Worm (Caenorhabditis elegans) whole organism, mixed stage, embryonic: ENCODE data around the gene dhrs-4.
A peak's percentile ranks its signal among the peaks of the same experiment; 100 is the strongest.

Experiments
- M03D4.4 ChIP-seq: sonication (generic microtip); optimal IDR thresholded peaks from 2 replicates; lab custom pipeline; 2017; ENCODE audit warnings: mild to moderate bottlenecking, missing genetic modification characterization, missing compliant biosample characterization
- bed-3 ChIP-seq: fragments of 200-800 bp; sonication (Bioruptor generic); optimal IDR thresholded peaks from 3 replicates; lab custom pipeline; 2018; ENCODE audit warnings: mild to moderate bottlenecking, missing genetic modification characterization, moderate library complexity, missing compliant biosample characterization
- blmp-1 ChIP-seq: fragments of 150-350 bp; optimal IDR thresholded peaks from 2 replicates; lab custom pipeline; 2014; ENCODE audit warnings: missing biosample characterization, missing genetic modification characterization
- ceh-39 ChIP-seq: fragments of 150-350 bp; optimal IDR thresholded peaks from 2 replicates; lab custom pipeline; 2014; ENCODE audit warnings: missing biosample characterization, missing genetic modification characterization
- ceh-43 ChIP-seq: fragments of 200-800 bp; sonication (Bioruptor generic); optimal IDR thresholded peaks from 2 replicates; lab custom pipeline; 2018; ENCODE audit warnings: mild to moderate bottlenecking, missing genetic modification characterization, moderate library complexity, missing compliant biosample characterization
- cnd-1 ChIP-seq: fragments of 200-800 bp; sonication (Bioruptor generic); optimal IDR thresholded peaks from 2 replicates; lab custom pipeline; 2018; ENCODE audit warnings: mild to moderate bottlenecking, missing genetic modification characterization, missing compliant biosample characterization
- drap-1 ChIP-seq: fragments of 200-800 bp; sonication (Bioruptor generic); optimal IDR thresholded peaks from 3 replicates; lab custom pipeline; 2018; ENCODE audit warnings: mild to moderate bottlenecking, missing genetic modification characterization, missing compliant biosample characterization
- elt-3 ChIP-seq: fragments of 150-350 bp; optimal IDR thresholded peaks from 2 replicates; lab custom pipeline; 2014; ENCODE audit warnings: missing biosample characterization, missing genetic modification characterization
- flh-1 ChIP-seq: fragments of 200-800 bp; sonication (Bioruptor generic); optimal IDR thresholded peaks from 2 replicates; lab custom pipeline; 2018; ENCODE audit warnings: mild to moderate bottlenecking, missing genetic modification characterization, moderate library complexity, missing compliant biosample characterization
- ham-2 ChIP-seq: fragments of 200-800 bp; sonication (Bioruptor generic); optimal IDR thresholded peaks from 2 replicates; lab custom pipeline; 2018; ENCODE audit warnings: mild to moderate bottlenecking, missing genetic modification characterization, missing compliant biosample characterization
- hlh-1 ChIP-seq: fragments of 150-350 bp; optimal IDR thresholded peaks from 2 replicates; lab custom pipeline; 2014; ENCODE audit warnings: missing biosample characterization, missing genetic modification reagents, missing genetic modification characterization
- lin-13 ChIP-seq: fragments of 150-350 bp; optimal IDR thresholded peaks from 2 replicates; lab custom pipeline; 2014; ENCODE audit warnings: missing biosample characterization, missing genetic modification characterization
- lin-32 ChIP-seq: fragments of 200-800 bp; sonication (Bioruptor generic); optimal IDR thresholded peaks from 2 replicates; lab custom pipeline; 2018; ENCODE audit warnings: mild to moderate bottlenecking, missing genetic modification characterization, missing compliant biosample characterization
- lsy-2 ChIP-seq: fragments of 150-350 bp; optimal IDR thresholded peaks from 2 replicates; lab custom pipeline; 2014; ENCODE audit warnings: missing biosample characterization, missing genetic modification characterization
- mab-5 ChIP-seq: fragments of 150-350 bp; optimal IDR thresholded peaks from 2 replicates; lab custom pipeline; 2014; ENCODE audit warnings: missing biosample characterization, missing genetic modification characterization
- mep-1 ChIP-seq: fragments of 150-350 bp; optimal IDR thresholded peaks from 2 replicates; lab custom pipeline; 2017; ENCODE audit warnings: missing biosample characterization, missing genetic modification reagents, missing genetic modification characterization, inconsistent platforms
- mls-2 ChIP-seq: sonication (generic microtip); optimal IDR thresholded peaks from 2 replicates; lab custom pipeline; 2016; ENCODE audit warnings: mild to moderate bottlenecking, missing genetic modification characterization, moderate library complexity, missing compliant biosample characterization
- nhr-12 ChIP-seq: fragments of 150-350 bp; optimal IDR thresholded peaks from 2 replicates; lab custom pipeline; 2014; ENCODE audit warnings: missing biosample characterization, missing genetic modification characterization
- nhr-2 ChIP-seq: fragments of 150-350 bp; optimal IDR thresholded peaks from 2 replicates; lab custom pipeline; 2014; ENCODE audit warnings: missing biosample characterization, missing genetic modification characterization
- nhr-237 ChIP-seq: fragments of 150-350 bp; optimal IDR thresholded peaks from 2 replicates; lab custom pipeline; 2014; ENCODE audit warnings: missing biosample characterization, missing genetic modification characterization
- nhr-28 ChIP-seq: fragments of 150-350 bp; optimal IDR thresholded peaks from 2 replicates; lab custom pipeline; 2014; ENCODE audit warnings: missing biosample characterization, missing genetic modification characterization
- nhr-76 ChIP-seq: sonication (generic microtip); optimal IDR thresholded peaks from 2 replicates; lab custom pipeline; 2017; ENCODE audit warnings: missing biosample characterization, missing genetic modification characterization
- sem-2 ChIP-seq: fragments of 200-800 bp; sonication (Bioruptor generic); optimal IDR thresholded peaks from 2 replicates; lab custom pipeline; 2018; ENCODE audit warnings: mild to moderate bottlenecking, missing genetic modification characterization, missing compliant biosample characterization
- snpc-4 ChIP-seq: fragments of 150-350 bp; optimal IDR thresholded peaks from 2 replicates; lab custom pipeline; 2014; ENCODE audit warnings: missing biosample characterization, missing genetic modification characterization
- sptf-1 ChIP-seq: sonication (generic microtip); optimal IDR thresholded peaks from 2 replicates; lab custom pipeline; 2017; ENCODE audit warnings: mild to moderate bottlenecking, missing genetic modification characterization, moderate library complexity, missing compliant biosample characterization
- tbx-8 ChIP-seq: fragments of 200-800 bp; sonication (Bioruptor generic); optimal IDR thresholded peaks from 2 replicates; lab custom pipeline; 2018; ENCODE audit warnings: mild to moderate bottlenecking, missing genetic modification characterization, moderate library complexity, missing compliant biosample characterization
- unc-120 ChIP-seq: sonication (generic microtip); optimal IDR thresholded peaks from 2 replicates; lab custom pipeline; 2017; ENCODE audit warnings: missing genetic modification characterization, missing compliant biosample characterization; ENCODE audit not compliant: poor library complexity, severe bottlenecking
- unc-39 ChIP-seq: fragments of 150-350 bp; optimal IDR thresholded peaks from 2 replicates; lab custom pipeline; 2014; ENCODE audit warnings: missing biosample characterization, missing genetic modification characterization
- unc-62 ChIP-seq: fragments of 150-350 bp; optimal IDR thresholded peaks from 2 replicates; lab custom pipeline; 2014; ENCODE audit warnings: missing biosample characterization, missing genetic modification reagents, missing genetic modification characterization
- zip-8 ChIP-seq: fragments of 150-350 bp; optimal IDR thresholded peaks from 2 replicates; lab custom pipeline; 2014; ENCODE audit warnings: missing biosample characterization, missing genetic modification characterization
- ztf-11 ChIP-seq: fragments of 150-350 bp; optimal IDR thresholded peaks from 2 replicates; lab custom pipeline; 2014; ENCODE audit warnings: missing biosample characterization, missing genetic modification characterization

dhrs-4 gene

ce11 chrV:12922308-12922707 is at the start of gene dhrs-4:
Gene dhrs-4, plus strand, starts transcription at chrV:12922608.
- no peak for TF ChIP-seq sptf-1
- no peak for TF ChIP-seq lin-32 (GFP tag; lab: Kevin White, UChicago)
- no peak for TF ChIP-seq ceh-39
- TF ChIP-seq mep-1 (tag; lab: Kevin White, UChicago), result no peak
- TF ChIP-seq ham-2 (GFP tag; lab: Kevin White, UChicago), result no peak
- TF ChIP-seq nhr-237, result no peak
- TF ChIP-seq M03D4.4 (tag; lab: Kevin White, UChicago), result no peak
- no peak for TF ChIP-seq unc-62
- no peak for TF ChIP-seq flh-1 (GFP tag; lab: Kevin White, UChicago)
- no peak for TF ChIP-seq ceh-43 (GFP tag; lab: Kevin White, UChicago)
- no peak for TF ChIP-seq nhr-2
- TF ChIP-seq snpc-4 (tag; lab: Kevin White, UChicago), result no peak
- TF ChIP-seq nhr-76 (tag; lab: Kevin White, UChicago), result no peak

ce11 chrV:12875850-12876249 is 46.6 kb upstream of the dhrs-4 start:
- TF ChIP-seq nhr-76 (tag; lab: Kevin White, UChicago) (no peak), nhr-12 (no peak), unc-39 (tag; lab: Kevin White, UChicago) (no peak), nhr-237 (no peak), ztf-11 (tag; lab: Kevin White, UChicago) (no peak), blmp-1 (tag; lab: Kevin White, UChicago) (peak; percentile 75), sptf-1 (no peak), elt-3 (tag; lab: Kevin White, UChicago) (no peak)

- TF ChIP-seq sptf-1, result no peak
- no peak for TF ChIP-seq nhr-2
- TF ChIP-seq nhr-76 (tag; lab: Kevin White, UChicago), result no peak
- no peak for TF ChIP-seq hlh-1 (tag; lab: Kevin White, UChicago)
- TF ChIP-seq bed-3 (GFP tag; lab: Kevin White, UChicago), result no peak
- no peak for TF ChIP-seq cnd-1 (tag; lab: Kevin White, UChicago)
- TF ChIP-seq lin-32 (GFP tag; lab: Kevin White, UChicago), result no peak
- TF ChIP-seq nhr-28 (tag; lab: Kevin White, UChicago), result no peak
- TF ChIP-seq elt-3 (tag; lab: Kevin White, UChicago), result no peak
- TF ChIP-seq mab-5 (tag; lab: Kevin White, UChicago), result no peak
- no peak for TF ChIP-seq ceh-39
- TF ChIP-seq tbx-8, result no peak
- TF ChIP-seq blmp-1 (tag; lab: Kevin White, UChicago), result no peak
- no peak for TF ChIP-seq lin-13 (tag; lab: Kevin White, UChicago)
- no peak for TF ChIP-seq mep-1 (tag; lab: Kevin White, UChicago)
- TF ChIP-seq sem-2, result no peak
- TF ChIP-seq unc-120 (tag; lab: Kevin White, UChicago), result no peak
- TF ChIP-seq lsy-2 (tag; lab: Kevin White, UChicago), result no peak
Observed at ce11 chrV:12876708-12877107, 45.7 kb upstream of the dhrs-4 start.

- TF ChIP-seq snpc-4 (tag; lab: Kevin White, UChicago) (no peak), nhr-76 (tag; lab: Kevin White, UChicago) (no peak), lin-32 (GFP tag; lab: Kevin White, UChicago) (no peak), nhr-12 (no peak), tbx-8 (no peak), unc-62 (no peak), mls-2 (tag; lab: Kevin White, UChicago) (no peak), ceh-39 (no peak), ztf-11 (tag; lab: Kevin White, UChicago) (no peak), flh-1 (GFP tag; lab: Kevin White, UChicago) (no peak), unc-120 (tag; lab: Kevin White, UChicago) (no peak), hlh-1 (tag; lab: Kevin White, UChicago) (no peak), nhr-28 (tag; lab: Kevin White, UChicago) (no peak), M03D4.4 (tag; lab: Kevin White, UChicago) (no peak), drap-1 (GFP tag; lab: Kevin White, UChicago) (no peak), elt-3 (tag; lab: Kevin White, UChicago) (no peak), lin-13 (tag; lab: Kevin White, UChicago) (no peak), mab-5 (tag; lab: Kevin White, UChicago) (no peak)
- TF ChIP-seq, all 35 proteins: peak for 0
Observed at ce11 chrV:12877579-12877978, 44.8 kb upstream of the dhrs-4 start.

ce11 chrV:12879349-12879748 is 43.1 kb upstream of the dhrs-4 start:
- TF ChIP-seq mls-2 (tag; lab: Kevin White, UChicago), result no peak
- peak; percentile 79 for TF ChIP-seq zip-8 (tag; lab: Kevin White, UChicago)
